Fruit fly (Drosophila melanogaster): ENCODE data around the gene CG3168.

The CG3168 gene

DNA sequence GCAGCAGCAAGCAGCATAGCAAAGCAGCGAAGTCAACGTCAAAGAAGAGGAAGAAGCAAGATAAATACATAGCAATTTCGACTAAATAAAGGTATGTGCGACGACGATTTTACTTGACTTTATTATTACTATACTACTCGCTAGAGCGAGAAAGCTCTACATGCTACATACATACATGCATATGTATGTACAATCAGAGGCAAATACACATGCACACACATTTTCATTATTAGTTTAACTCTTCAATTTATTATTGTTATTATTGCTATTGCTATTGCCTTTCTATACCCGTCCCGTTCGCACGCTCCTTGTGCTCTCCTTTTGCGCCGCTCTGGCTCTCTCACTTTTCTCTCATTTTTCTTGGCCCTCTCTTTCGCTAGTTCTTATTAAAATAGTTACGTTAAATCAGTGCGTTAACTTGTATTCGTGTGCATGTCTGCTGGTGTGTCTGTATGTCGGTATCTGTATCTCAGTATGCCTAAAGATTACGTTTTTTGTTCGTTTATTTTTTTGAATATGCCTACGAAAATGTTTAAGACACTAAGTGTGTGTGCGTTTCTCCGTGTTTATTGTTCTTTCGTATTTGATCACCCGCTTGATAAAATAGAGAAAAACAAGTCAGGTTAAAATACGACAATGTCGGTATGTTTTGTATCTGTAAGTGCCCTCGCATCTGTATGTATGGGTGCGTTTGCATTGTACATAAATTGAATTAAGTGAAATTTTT lies 39.4 kb downstream of the CG3168 start (continued):
- TF ChIP-seq abd-A (tag; optimal IDR thresholded peaks at IDR 0.05) (peak; percentile 59), ATbp (GFP tag; optimal IDR thresholded peaks at IDR 0.05) (peak; percentile 4), Fer1 (GFP tag; optimal IDR thresholded peaks at IDR 0.05) (peak; percentile 6), ab (GFP tag; optimal IDR thresholded peaks at IDR 0.05) (no peak), tll (GFP tag; optimal IDR thresholded peaks at IDR 0.05) (peak in 1 of 2 experiments; percentile 24), CG8924 (tag; optimal IDR thresholded peaks at IDR 0.05) (peak; percentile 71), NfI (GFP tag; optimal IDR thresholded peaks at IDR 0.05) (no peak), Dip2 (GFP tag; IDR thresholded peaks at IDR 0.05) (no peak), HLH4C (GFP tag; IDR thresholded peaks at IDR 0.05; ENCODE audit: partially characterized antibody) (no peak), CG15073 (GFP tag; optimal IDR thresholded peaks at IDR 0.05) (no peak), CG32767 (GFP tag; IDR thresholded peaks at IDR 0.05) (no peak), cas (GFP tag; IDR thresholded peaks at IDR 0.05) (no peak), CG42726 (GFP tag; IDR thresholded peaks at IDR 0.05; ENCODE audit: partially characterized antibody) (no peak), dan (GFP tag; IDR thresholded peaks at IDR 0.05) (no peak), C15 (GFP tag; IDR thresholded peaks at IDR 0.05) (no peak), CG14860 (GFP tag; IDR thresholded peaks at IDR 0.05; ENCODE audit: partially characterized antibody) (no peak)

- TF ChIP-seq z (GFP tag; IDR thresholded peaks at IDR 0.05) (no peak), CG10979 (tag; optimal IDR thresholded peaks at IDR 0.05) (peak; percentile 42), so (GFP tag; IDR thresholded peaks at IDR 0.05) (peak; percentile 57; the same call in 1 of the 3 replicates), CG18011 (GFP tag; optimal IDR thresholded peaks at IDR 0.05) (peak; percentile 0), CG14050 (GFP tag; IDR thresholded peaks at IDR 0.05) (no peak), sug (tag; optimal IDR thresholded peaks at IDR 0.05) (peak; percentile 53), kah (GFP tag; optimal IDR thresholded peaks at IDR 0.05) (peak; percentile 24), Blimp-1 (GFP tag; optimal IDR thresholded peaks at IDR 0.05) (no peak), vnd (GFP tag; IDR thresholded peaks at IDR 0.05; ENCODE audit: partially characterized antibody) (peak; percentile 98), usp (GFP tag; optimal IDR thresholded peaks at IDR 0.05) (no peak), CG11247 (GFP tag; IDR thresholded peaks at IDR 0.05) (no peak), Asciz (GFP tag; optimal IDR thresholded peaks at IDR 0.05) (peak; percentile 18), CG13894 (tag; optimal IDR thresholded peaks at IDR 0.05) (peak; percentile 77), tup (GFP tag; optimal IDR thresholded peaks at IDR 0.05) (no peak), luna (GFP tag; optimal IDR thresholded peaks at IDR 0.05) (peak; percentile 21), CG2875 (GFP tag; optimal IDR thresholded peaks at IDR 0.05) (no peak), CG2889 (GFP tag; IDR thresholded peaks at IDR 0.05) (no peak), Aef1 (GFP tag; IDR thresholded peaks at IDR 0.05) (no peak), crp (GFP tag; optimal IDR thresholded peaks at IDR 0.05) (no peak), repo (GFP tag; optimal IDR thresholded peaks at IDR 0.05) (no peak), CG11456 (GFP tag; IDR thresholded peaks at IDR 0.05) (no peak), CG8765 (GFP tag; IDR thresholded peaks at IDR 0.05) (no peak), gfzf (GFP tag; optimal IDR thresholded peaks at IDR 0.05) (no peak), Hr39 (optimal IDR thresholded peaks at IDR 0.05) (no peak), Lhr (GFP tag; optimal IDR thresholded peaks at IDR 0.05) (no peak), CG2116 (GFP tag; optimal IDR thresholded peaks at IDR 0.05) (no peak), Neu2 (GFP tag; optimal IDR thresholded peaks at IDR 0.05; ENCODE audit: borderline replicate concordance) (no peak), Taf1 (GFP tag; IDR thresholded peaks at IDR 0.05) (no peak), Dll (GFP tag; IDR thresholded peaks at IDR 0.05; ENCODE audit: partially characterized antibody) (peak; percentile 100), Bteb2 (GFP tag; optimal IDR thresholded peaks at IDR 0.05) (peak; percentile 47), ttk (GFP tag; IDR thresholded peaks at IDR 0.05) (no peak), wdn (GFP tag; IDR thresholded peaks at IDR 0.05) (no peak)
Observed at dm6 chrX:6699255-6699885, 40.4 kb downstream of the CG3168 start, which contains the start of gene CG14441. CG14441 (plus strand) TSS chrX:6699508.

Measured in whole organism, embryonic.